Worm (Caenorhabditis elegans) whole organism, L3 larva: Measurements from ENCODE around the gene set-20.

Experiments used
- skn-1 ChIP-seq: fragments of 150-350 bp; optimal IDR thresholded peaks from 2 replicates; lab custom pipeline; 2014; ENCODE audit warnings: missing biosample characterization, missing genetic modification characterization
- unc-62 ChIP-seq: fragments of 150-350 bp; sonication (generic microtip); optimal IDR thresholded peaks from 4 replicates; lab custom pipeline; 2014; ENCODE audit warnings: missing biosample characterization, missing genetic modification reagents, missing genetic modification characterization

DNA sequence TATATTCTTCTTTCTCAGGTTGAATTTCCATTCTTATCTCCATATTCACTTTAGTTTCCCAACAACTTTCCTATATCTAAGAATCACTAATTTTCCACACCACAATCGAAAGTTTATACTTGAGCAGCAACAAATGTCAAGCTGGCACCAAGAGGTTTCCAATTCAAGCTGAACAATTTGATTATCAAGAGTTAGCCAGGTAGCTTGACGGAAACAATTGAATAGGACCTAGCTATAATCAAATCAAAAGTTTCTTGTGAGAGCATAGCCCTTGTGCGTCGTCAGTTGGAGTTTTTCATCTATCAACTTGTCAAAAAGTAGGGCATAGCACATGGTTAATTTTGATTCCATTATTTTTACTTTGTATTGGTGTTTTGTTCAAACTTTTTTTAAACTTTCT lies 30.4 kb downstream of the set-20 start:
- TF ChIP-seq unc-62 (GFP tag; lab: Kevin White, UChicago) (no peak), skn-1 (tag; lab: Kevin White, UChicago) (no peak)
